Worm (Caenorhabditis elegans): ENCODE data around the gene R12C12.7.

DNA sequence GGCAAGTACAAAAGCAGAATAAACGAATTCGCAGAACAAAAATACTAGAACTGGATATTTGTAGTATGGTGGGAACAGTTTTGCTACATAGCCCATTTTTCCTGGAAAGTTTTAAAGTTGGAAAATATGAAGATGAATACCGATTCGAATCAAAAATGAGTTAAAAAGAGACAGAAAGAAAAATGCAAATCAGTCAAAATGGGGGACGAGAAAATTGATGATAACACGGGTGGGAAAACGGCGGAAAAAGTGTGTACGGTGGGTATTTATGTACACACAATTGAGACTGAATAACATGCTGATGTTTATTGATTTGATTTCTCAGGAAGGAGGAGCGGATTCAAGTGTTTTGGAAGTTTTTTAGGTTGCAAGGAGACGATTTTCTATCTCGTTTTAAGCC lies 30.9 kb downstream of the R12C12.7 start, which contains the start of gene R12C12.9:
- TF ChIP-seq cnd-1 (tag; optimal IDR thresholded peaks at IDR 0.05) = no peak
- TF ChIP-seq lsy-2 (tag; optimal IDR thresholded peaks at IDR 0.05) = no peak
- no peak for TF ChIP-seq ces-1 (GFP tag; optimal IDR thresholded peaks at IDR 0.05)
- no peak for TF ChIP-seq nhr-12 (tag; optimal IDR thresholded peaks at IDR 0.05)
- TF ChIP-seq elt-3 (tag; optimal IDR thresholded peaks at IDR 0.05) = no peak
